Fruit fly (Drosophila melanogaster): ENCODE measurements around the gene TrxT.

TrxT gene

dm6 chrX:5332259-5332862 is 20.7 kb upstream of the TrxT start, which contains the start of gene CanB (continued):
- TF ChIP-seq CoRest (tag; optimal IDR thresholded peaks at IDR 0.05) (peak; percentile 11), tio (GFP tag; optimal IDR thresholded peaks at IDR 0.05) (no peak), BEAF-32 (GFP tag; optimal IDR thresholded peaks at IDR 0.05) (peak; percentile 74), Mes4 (GFP tag; optimal IDR thresholded peaks at IDR 0.05) (no peak), Deaf1 (tag; optimal IDR thresholded peaks at IDR 0.05) (no peak), stwl (tag; optimal IDR thresholded peaks at IDR 0.05) (peak; percentile 42), Dref (GFP tag; IDR thresholded peaks at IDR 0.05) (no peak), unc-4 (GFP tag; IDR thresholded peaks at IDR 0.05; ENCODE audit: partially characterized antibody) (peak; percentile 66), Max (GFP tag; optimal IDR thresholded peaks at IDR 0.05) (no peak), CG12744 (GFP tag; optimal IDR thresholded peaks at IDR 0.05) (peak; percentile 42), Adf1 (GFP tag; IDR thresholded peaks at IDR 0.05) (no peak), CG9797 (GFP tag; optimal IDR thresholded peaks at IDR 0.05) (peak; percentile 5), YL-1 (GFP tag; optimal IDR thresholded peaks at IDR 0.05) (no peak), CG34224 (GFP tag; IDR thresholded peaks at IDR 0.05; ENCODE audit: partially characterized antibody) (peak; percentile 55; the same call in 1 of the 3 replicates), Dp (GFP tag; optimal IDR thresholded peaks at IDR 0.05) (peak; percentile 4), MESR4 (GFP tag; optimal IDR thresholded peaks at IDR 0.05) (no peak), zen2 (GFP tag; IDR thresholded peaks at IDR 0.05; ENCODE audit: partially characterized antibody) (peak; percentile 24; the same call in 1 of the 3 replicates), Ets65A (GFP tag) (no peak), CG15479 (GFP tag; optimal IDR thresholded peaks at IDR 0.05) (no peak), CG2678 (tag; optimal IDR thresholded peaks at IDR 0.05) (peak; percentile 9), gce (GFP tag; IDR thresholded peaks at IDR 0.05) (no peak), CG6254 (GFP tag; optimal IDR thresholded peaks at IDR 0.05) (no peak), H2.0 (GFP tag; IDR thresholded peaks at IDR 0.05) (no peak), cas (GFP tag; IDR thresholded peaks at IDR 0.05) (no peak), ems (GFP tag; optimal IDR thresholded peaks at IDR 0.05) (no peak), wdn (GFP tag; IDR thresholded peaks at IDR 0.05) (no peak), sens-2 (GFP tag; IDR thresholded peaks at IDR 0.05) (no peak), maf-S (GFP tag; optimal IDR thresholded peaks at IDR 0.05) (no peak), CG13624 (GFP tag; optimal IDR thresholded peaks at IDR 0.05) (peak; percentile 21), pfk (GFP tag; optimal IDR thresholded peaks at IDR 0.05) (no peak), shn (GFP tag; optimal IDR thresholded peaks at IDR 0.05) (no peak), dmrt99B (tag; optimal IDR thresholded peaks at IDR 0.05) (no peak), tna (GFP tag; IDR thresholded peaks at IDR 0.05; ENCODE audit: partially characterized antibody) (no peak), CG12299 (tag; optimal IDR thresholded peaks at IDR 0.05) (no peak), ewg (GFP tag; optimal IDR thresholded peaks at IDR 0.05) (peak; percentile 55), ssp (GFP tag; IDR thresholded peaks at IDR 0.05) (no peak), nmo (GFP tag; optimal IDR thresholded peaks at IDR 0.05) (peak; percentile 28), tll (GFP tag; optimal IDR thresholded peaks at IDR 0.05) (no peak), D (optimal IDR thresholded peaks at IDR 0.05) (no peak), D (GFP tag; optimal IDR thresholded peaks at IDR 0.05) (no peak), Tbp (GFP tag; optimal IDR thresholded peaks at IDR 0.05) (no peak), trem (tag; optimal IDR thresholded peaks at IDR 0.05) (no peak)

All from whole organism, embryonic.